Fruit fly (Drosophila melanogaster) S2 (cell line): ENCODE results near the gene CG17959.

Source experiments
- CG8478 ChIP-seq: fragments of >200 bp; optimal IDR thresholded peaks from 2 replicates; lab custom pipeline; 2018
- CTCF ChIP-seq, 2 experiments: fragments of >200 bp; optimal IDR thresholded peaks; 2 replicates each; lab custom pipeline; 2018

DNA sequence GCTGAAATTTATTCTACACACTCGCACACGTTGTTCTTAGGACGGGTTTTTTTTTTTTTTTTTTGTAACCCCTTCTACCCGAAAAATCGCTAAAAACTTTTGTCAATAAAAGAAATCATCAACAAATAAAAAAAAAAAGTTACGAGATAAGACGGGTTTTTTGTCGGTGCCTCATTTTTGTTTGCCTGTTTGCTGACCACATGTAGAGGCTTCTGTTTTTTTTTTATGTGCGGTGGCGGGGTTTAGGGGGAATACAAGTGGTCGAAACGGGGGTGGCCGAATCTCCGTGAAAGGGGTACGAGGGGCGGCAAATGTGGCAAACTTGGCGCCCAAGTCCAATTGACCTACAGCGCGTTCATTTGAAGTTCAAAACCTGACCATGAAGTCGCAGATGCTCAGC lies 28.3 kb upstream of the CG17959 start:
- TF ChIP-seq CTCF (optimal IDR thresholded peaks at IDR 0.05; lab: Kevin White, UChicago) (no peak), CG8478 (lab: Kevin White, UChicago) (no peak)
